Worm (Caenorhabditis elegans) whole organism, L1 larva: ENCODE measurements around the gene unc-39.

Experiments used
- C34B4.2 ChIP-seq: sonication (generic microtip); optimal IDR thresholded peaks from 2 replicates; lab custom pipeline; 2017; ENCODE audit warnings: mild to moderate bottlenecking, missing genetic modification characterization, missing compliant biosample characterization
- F16B12.6 ChIP-seq: fragments of 150-350 bp; optimal IDR thresholded peaks from 2 replicates; lab custom pipeline; 2014; ENCODE audit warnings: missing biosample characterization, missing genetic modification characterization
- alr-1 ChIP-seq: fragments of 200-800 bp; sonication (Bioruptor generic); optimal IDR thresholded peaks from 2 replicates; lab custom pipeline; 2018; ENCODE audit warnings: borderline replicate concordance, mild to moderate bottlenecking, missing genetic modification characterization, missing compliant biosample characterization
- aly-2 ChIP-seq: fragments of 150-350 bp; optimal IDR thresholded peaks from 2 replicates; lab custom pipeline; 2014; ENCODE audit warnings: missing biosample characterization, missing genetic modification characterization
- blmp-1 ChIP-seq: fragments of 150-350 bp; optimal IDR thresholded peaks from 2 replicates; lab custom pipeline; 2014; ENCODE audit warnings: missing biosample characterization, missing genetic modification characterization
- ceh-63 ChIP-seq: fragments of 200-800 bp; sonication (Bioruptor generic); optimal IDR thresholded peaks from 2 replicates; lab custom pipeline; 2018; ENCODE audit warnings: mild to moderate bottlenecking, missing genetic modification characterization, missing compliant biosample characterization
- ceh-8 ChIP-seq: fragments of 200-800 bp; sonication (Bioruptor generic); optimal IDR thresholded peaks from 2 replicates; lab custom pipeline; 2018; ENCODE audit warnings: mild to moderate bottlenecking, missing genetic modification characterization, moderate library complexity, missing compliant biosample characterization
- ceh-88 ChIP-seq: fragments of 200-800 bp; sonication (Bioruptor generic); IDR thresholded peaks from 2 replicates; pipeline ENCODE4 v1.3.6; 2022; ENCODE audit warnings: missing genetic modification characterization, missing compliant biosample characterization
- dsc-1 ChIP-seq: sonication (generic microtip); optimal IDR thresholded peaks from 2 replicates; lab custom pipeline; 2016; ENCODE audit warnings: mild to moderate bottlenecking, missing genetic modification characterization, missing compliant biosample characterization
- efl-1 ChIP-seq, 4 experiments: fragments of 150-350 bp; optimal IDR thresholded peaks in 3 of 4; peaks in 1 of 4; 1 replicate in 1 of 4; 2 replicates in 3 of 4; lab custom pipeline; 2014; ENCODE audit warnings: missing biosample characterization in 2 of 4, missing genetic modification characterization in 2 of 4, missing genetic modification reagents in 2 of 4
- efl-3 ChIP-seq: fragments of 200-800 bp; sonication (Bioruptor generic); optimal IDR thresholded peaks from 2 replicates; lab custom pipeline; 2018; ENCODE audit warnings: mild to moderate bottlenecking, missing genetic modification characterization, missing compliant biosample characterization
- egl-13 ChIP-seq: sonication (generic microtip); optimal IDR thresholded peaks from 2 replicates; lab custom pipeline; 2016; ENCODE audit warnings: missing genotype, missing genetic modification reagents, missing genetic modification characterization, missing compliant biosample characterization
- egl-27 ChIP-seq, 2 experiments: fragments of 150-350 bp in 1 of 2; sonication (generic microtip); optimal IDR thresholded peaks; 3 replicates each; lab custom pipeline; 2017 to 2018; ENCODE audit warnings: missing biosample characterization in 2 of 2, missing genetic modification characterization in 2 of 2, missing genetic modification reagents in 2 of 2
- elt-2 ChIP-seq: sonication (generic microtip); optimal IDR thresholded peaks from 2 replicates; lab custom pipeline; 2016; ENCODE audit warnings: missing genetic modification characterization, mild to moderate bottlenecking, inconsistent platforms, missing compliant biosample characterization, missing genetic modification reagents
- elt-3 ChIP-seq, 6 experiments: fragments of 150-350 bp in 1 of 6; sonication (generic microtip); optimal IDR thresholded peaks; 2 replicates each; lab custom pipeline; 2017 to 2018; ENCODE audit warnings: missing biosample characterization in 6 of 6, missing genetic modification characterization in 6 of 6, inconsistent platforms in 1 of 6
- ets-5 ChIP-seq: fragments of 200-800 bp; sonication (Bioruptor generic); IDR thresholded peaks from 2 replicates; pipeline ENCODE4 v1.3.6; 2022; ENCODE audit warnings: missing genetic modification characterization, missing compliant biosample characterization
- fkh-10 ChIP-seq: sonication (generic microtip); optimal IDR thresholded peaks from 2 replicates; lab custom pipeline; 2017; ENCODE audit warnings: missing biosample characterization, missing genetic modification reagents, missing genetic modification characterization
- grh-1 ChIP-seq: fragments of 200-800 bp; sonication (Bioruptor generic); IDR thresholded peaks from 2 replicates; pipeline ENCODE4 v1.3.6; 2022; ENCODE audit warnings: missing genetic modification reagents, missing genetic modification characterization, missing compliant biosample characterization
- hlh-17 ChIP-seq: fragments of 200-800 bp; sonication (Bioruptor generic); optimal IDR thresholded peaks from 2 replicates; lab custom pipeline; 2018; ENCODE audit warnings: missing genetic modification characterization, mild to moderate bottlenecking, missing compliant biosample characterization, moderate library complexity, borderline replicate concordance
- hpl-2 ChIP-seq: fragments of 150-350 bp; optimal IDR thresholded peaks from 2 replicates; lab custom pipeline; 2014; ENCODE audit warnings: missing biosample characterization, missing genetic modification reagents, missing genetic modification characterization
- irx-1 ChIP-seq: sonication (generic microtip); optimal IDR thresholded peaks from 2 replicates; lab custom pipeline; 2016; ENCODE audit warnings: missing genetic modification characterization, missing compliant biosample characterization
- isw-1 ChIP-seq: fragments of 200-800 bp; sonication (Bioruptor generic); IDR thresholded peaks from 2 replicates; pipeline ENCODE4 v1.3.6; 2022; ENCODE audit warnings: missing genetic modification characterization, missing compliant biosample characterization
- jun-1 ChIP-seq: fragments of 150-350 bp; optimal IDR thresholded peaks from 2 replicates; lab custom pipeline; 2014; ENCODE audit warnings: missing biosample characterization, missing genetic modification reagents, missing genetic modification characterization
- lin-14 ChIP-seq: fragments of 200-800 bp; sonication (Bioruptor generic); optimal IDR thresholded peaks from 2 replicates; lab custom pipeline; 2018; ENCODE audit warnings: mild to moderate bottlenecking, missing genetic modification characterization, moderate library complexity, missing compliant biosample characterization
- lin-15B ChIP-seq: fragments of 150-350 bp; sonication (generic microtip); optimal IDR thresholded peaks from 3 replicates; lab custom pipeline; 2014; ENCODE audit warnings: missing biosample characterization, missing genetic modification characterization
- lin-39 ChIP-seq: fragments of 150-350 bp; optimal IDR thresholded peaks from 2 replicates; lab custom pipeline; 2014; ENCODE audit warnings: missing biosample characterization, missing genetic modification reagents, missing genetic modification characterization
- mep-1 ChIP-seq: fragments of 150-350 bp; optimal IDR thresholded peaks from 2 replicates; lab custom pipeline; 2014; ENCODE audit warnings: missing biosample characterization, missing genetic modification characterization
- nhr-12 ChIP-seq: sonication (generic microtip); optimal IDR thresholded peaks from 2 replicates; lab custom pipeline; 2017; ENCODE audit warnings: missing biosample characterization, missing genetic modification characterization
- nhr-19 ChIP-seq: fragments of 200-800 bp; sonication (Bioruptor generic); conservative IDR thresholded peaks from 2 replicates; pipeline ENCODE4 v1.3.6; 2022; ENCODE audit warnings: missing genetic modification characterization, missing compliant biosample characterization
- nhr-20 ChIP-seq: sonication (generic microtip); optimal IDR thresholded peaks from 2 replicates; lab custom pipeline; 2016; ENCODE audit warnings: mild to moderate bottlenecking, missing genetic modification characterization, missing compliant biosample characterization
- nhr-237 ChIP-seq: fragments of 150-350 bp; optimal IDR thresholded peaks from 2 replicates; lab custom pipeline; 2014; ENCODE audit warnings: missing biosample characterization, missing genetic modification characterization
- nhr-28 ChIP-seq: fragments of 150-350 bp; optimal IDR thresholded peaks from 2 replicates; lab custom pipeline; 2014; ENCODE audit warnings: missing biosample characterization, missing genetic modification characterization
- nhr-71 ChIP-seq: sonication (generic microtip); optimal IDR thresholded peaks from 2 replicates; lab custom pipeline; 2016; ENCODE audit warnings: mild to moderate bottlenecking, missing genetic modification characterization, moderate library complexity, missing compliant biosample characterization
- nhr-76 ChIP-seq: sonication (generic microtip); optimal IDR thresholded peaks from 2 replicates; lab custom pipeline; 2017; ENCODE audit warnings: missing biosample characterization, missing genetic modification characterization
- nhr-84 ChIP-seq: sonication (generic microtip); optimal IDR thresholded peaks from 2 replicates; lab custom pipeline; 2017; ENCODE audit warnings: missing biosample characterization, missing genetic modification characterization
- nhr-90 ChIP-seq: sonication (generic microtip); optimal IDR thresholded peaks from 2 replicates; lab custom pipeline; 2016; ENCODE audit warnings: mild to moderate bottlenecking, missing genetic modification characterization, missing compliant biosample characterization; ENCODE audit not compliant: poor library complexity
- pag-3 ChIP-seq: sonication (generic microtip); optimal IDR thresholded peaks from 2 replicates; lab custom pipeline; 2017; ENCODE audit warnings: missing genetic modification characterization, mild to moderate bottlenecking, missing compliant biosample characterization, antibody characterized with exemption, borderline replicate concordance; ENCODE audit not compliant: insufficient read depth
- pax-3 ChIP-seq: fragments of 200-800 bp; sonication (Bioruptor generic); optimal IDR thresholded peaks from 2 replicates; lab custom pipeline; 2018; ENCODE audit warnings: mild to moderate bottlenecking, missing genetic modification characterization, moderate library complexity, missing compliant biosample characterization
- skn-1 ChIP-seq: fragments of 150-350 bp; optimal IDR thresholded peaks from 2 replicates; lab custom pipeline; 2014; ENCODE audit warnings: missing biosample characterization, missing genetic modification characterization
- snpc-4 ChIP-seq: fragments of 150-350 bp; optimal IDR thresholded peaks from 2 replicates; lab custom pipeline; 2014; ENCODE audit warnings: missing biosample characterization, missing genetic modification characterization
- snu-23 ChIP-seq: sonication (generic microtip); optimal IDR thresholded peaks from 2 replicates; lab custom pipeline; 2016; ENCODE audit warnings: missing genetic modification characterization, missing compliant biosample characterization
- swsn-7 ChIP-seq: sonication (generic microtip); optimal IDR thresholded peaks from 2 replicates; lab custom pipeline; 2016; ENCODE audit warnings: missing genetic modification characterization, missing compliant biosample characterization
- unc-130 ChIP-seq: fragments of 150-350 bp; optimal IDR thresholded peaks from 2 replicates; lab custom pipeline; 2017; ENCODE audit warnings: missing biosample characterization, missing genetic modification characterization, inconsistent platforms
- unc-30 ChIP-seq: sonication (generic microtip); optimal IDR thresholded peaks from 2 replicates; lab custom pipeline; 2017; ENCODE audit warnings: missing biosample characterization, missing genetic modification characterization
- unc-62 ChIP-seq: fragments of 150-350 bp; optimal IDR thresholded peaks from 2 replicates; lab custom pipeline; 2014; ENCODE audit warnings: missing biosample characterization, missing genetic modification reagents, missing genetic modification characterization
- xbp-1 ChIP-seq: sonication (generic microtip); optimal IDR thresholded peaks from 2 replicates; lab custom pipeline; 2016; ENCODE audit warnings: missing genetic modification characterization, missing compliant biosample characterization
- ztf-4 ChIP-seq: fragments of 150-350 bp; optimal IDR thresholded peaks from 2 replicates; lab custom pipeline; 2014; ENCODE audit warnings: missing biosample characterization, missing genetic modification characterization

Gene unc-39

ce11 chrV:14411989-14412388, 39.1 kb downstream of the unc-39 start:
- no peak for TF ChIP-seq efl-1 (optimal IDR thresholded peaks at IDR 0.05; lab: Kevin White, UChicago)
- TF ChIP-seq efl-1 (GFP tag; optimal IDR thresholded peaks at IDR 0.05 in 1 of 2; lab: Kevin White, UChicago) = peak in 1 of 2 experiments; percentile 84
- TF ChIP-seq nhr-28 = no peak
- TF ChIP-seq egl-27 (tag; optimal IDR thresholded peaks at IDR 0.05; lab: Kevin White, UChicago) = no peak

- TF ChIP-seq nhr-20 (no peak), skn-1 (tag; lab: Kevin White, UChicago) (no peak), irx-1 (no peak), pax-3 (tag; lab: Kevin White, UChicago) (peak; percentile 2), nhr-84 (tag; lab: Kevin White, UChicago) (no peak), elt-2 (tag; lab: Kevin White, UChicago) (peak; percentile 60), unc-62 (GFP tag; lab: Kevin White, UChicago) (no peak), nhr-19 (GFP tag; lab: Robert Waterston, UW) (no peak), xbp-1 (no peak), ztf-4 (no peak), efl-1 (optimal IDR thresholded peaks at IDR 0.05; lab: Kevin White, UChicago) (no peak), efl-1 (GFP tag; optimal IDR thresholded peaks at IDR 0.05 in 1 of 2; lab: Kevin White, UChicago) (peak in 1 of 2 experiments; percentile 41), egl-13 (tag; lab: Kevin White, UChicago) (no peak), alr-1 (tag; lab: Kevin White, UChicago) (no peak), jun-1 (tag; lab: Kevin White, UChicago) (peak; percentile 63), isw-1 (GFP tag; lab: Robert Waterston, UW) (no peak), swsn-7 (tag; lab: Kevin White, UChicago) (no peak), nhr-90 (tag; lab: Kevin White, UChicago) (no peak), snu-23 (no peak)
These were observed 41.2 kb downstream of the unc-39 start for ce11 chrV:14414032-14414431.

ce11 chrV:14414964-14415564, 42.2 kb downstream of the unc-39 start, which contains the start of the genes nxf-1 and C15H11.11:
nxf-1 (minus strand) TSS chrV:14415014.
C15H11.11 (plus strand) TSS chrV:14415499.
- peak; percentile 88 for TF ChIP-seq nhr-71
- no peak for TF ChIP-seq ceh-88 (GFP tag; lab: Robert Waterston, UW)
- peak; percentile 50 for TF ChIP-seq jun-1 (tag; lab: Kevin White, UChicago)
- no peak for TF ChIP-seq unc-30 (tag; lab: Kevin White, UChicago)
- no peak for TF ChIP-seq nhr-237
- peak; percentile 21 for TF ChIP-seq lin-15B (tag; lab: Kevin White, UChicago)
- TF ChIP-seq grh-1 (GFP tag; lab: Robert Waterston, UW) = no peak
- TF ChIP-seq dsc-1 (tag; lab: Kevin White, UChicago) = peak; percentile 68
- TF ChIP-seq nhr-76 (tag; lab: Kevin White, UChicago) = no peak
- peak; percentile 85 for TF ChIP-seq snu-23
- peak; percentile 79 for TF ChIP-seq nhr-90 (tag; lab: Kevin White, UChicago)
- TF ChIP-seq alr-1 (tag; lab: Kevin White, UChicago) = no peak
- TF ChIP-seq hlh-17 (GFP tag; lab: Kevin White, UChicago) = no peak
- TF ChIP-seq ceh-63 (GFP tag; lab: Kevin White, UChicago) = no peak
- TF ChIP-seq elt-3 (tag; optimal IDR thresholded peaks at IDR 0.05; lab: Kevin White, UChicago) = peak in 2 of 6 experiments; percentile 32 to 51
- no peak for TF ChIP-seq nhr-12 (tag; lab: Kevin White, UChicago)
- TF ChIP-seq blmp-1 (tag; lab: Kevin White, UChicago) = peak; percentile 60
- TF ChIP-seq pag-3 (tag; lab: Kevin White, UChicago) = no peak
- TF ChIP-seq lin-14 (GFP tag; lab: Kevin White, UChicago) = peak; percentile 80
- TF ChIP-seq unc-130 = peak; percentile 65
- TF ChIP-seq snpc-4 (tag; lab: Kevin White, UChicago) = peak; percentile 62
- TF ChIP-seq lin-39 (tag; lab: Kevin White, UChicago) = peak; percentile 57
- TF ChIP-seq aly-2 (tag; lab: Kevin White, UChicago) = no peak
- TF ChIP-seq fkh-10 (GFP tag; lab: Kevin White, UChicago) = peak; percentile 33
- TF ChIP-seq F16B12.6 (tag; lab: Kevin White, UChicago) = peak; percentile 96
- TF ChIP-seq efl-3 (GFP tag; lab: Kevin White, UChicago) = no peak
- peak; percentile 75 for TF ChIP-seq nhr-19 (GFP tag; lab: Robert Waterston, UW)
- TF ChIP-seq hpl-2 = no peak
- TF ChIP-seq unc-62 (GFP tag; lab: Kevin White, UChicago) = no peak
- peak; percentile 89 for TF ChIP-seq mep-1 (tag; lab: Kevin White, UChicago)
- TF ChIP-seq ets-5 (GFP tag; lab: Robert Waterston, UW) = no peak
- peak; percentile 0 for TF ChIP-seq ceh-8 (GFP tag; lab: Kevin White, UChicago)
- TF ChIP-seq C34B4.2 (tag; lab: Kevin White, UChicago) = no peak
- peak; percentile 76 for TF ChIP-seq xbp-1
